Worm (Caenorhabditis elegans) whole organism, early embryonic: ENCODE data around the gene ints-6.

Experiments
- B0310.2 ChIP-seq: sonication (generic microtip); optimal IDR thresholded peaks from 2 replicates; lab custom pipeline; 2016; ENCODE audit warnings: mild to moderate bottlenecking, missing genetic modification characterization, missing compliant biosample characterization
- F13C5.2 ChIP-seq: sonication (generic microtip); optimal IDR thresholded peaks from 2 replicates; lab custom pipeline; 2017; ENCODE audit warnings: mild to moderate bottlenecking, missing genetic modification characterization, inconsistent platforms, missing compliant biosample characterization
- aly-1 ChIP-seq: sonication (generic microtip); optimal IDR thresholded peaks from 2 replicates; lab custom pipeline; 2016; ENCODE audit warnings: missing genetic modification characterization, missing compliant biosample characterization
- ama-1 ChIP-seq: fragments of 150-350 bp; optimal IDR thresholded peaks from 2 replicates; lab custom pipeline; 2014
- ceh-13 ChIP-seq: fragments of 200-800 bp; sonication (Bioruptor generic); optimal IDR thresholded peaks from 2 replicates; lab custom pipeline; 2018; ENCODE audit warnings: mild to moderate bottlenecking, missing genetic modification characterization, missing compliant biosample characterization
- ceh-36 ChIP-seq: sonication (generic microtip); optimal IDR thresholded peaks from 2 replicates; lab custom pipeline; 2016; ENCODE audit warnings: missing genetic modification characterization, inconsistent platforms, missing compliant biosample characterization
- ets-7 ChIP-seq: sonication (generic microtip); optimal IDR thresholded peaks from 2 replicates; lab custom pipeline; 2016; ENCODE audit warnings: missing genotype, missing genetic modification characterization, missing compliant biosample characterization
- flt-1 ChIP-seq: fragments of 200-800 bp; sonication (Bioruptor generic); IDR thresholded peaks from 2 replicates; pipeline ENCODE4 v1.3.6; 2022; ENCODE audit warnings: missing genetic modification characterization, missing compliant biosample characterization
- hmbx-1 ChIP-seq: sonication (generic microtip); optimal IDR thresholded peaks from 2 replicates; lab custom pipeline; 2016; ENCODE audit warnings: mild to moderate bottlenecking, missing genetic modification characterization, missing compliant biosample characterization
- hmg-4 ChIP-seq: fragments of 200-800 bp; sonication (Bioruptor generic); optimal IDR thresholded peaks from 2 replicates; lab custom pipeline; 2018; ENCODE audit warnings: mild to moderate bottlenecking, missing genetic modification characterization, missing compliant biosample characterization
- hnd-1 ChIP-seq: sonication (generic microtip); optimal IDR thresholded peaks from 2 replicates; lab custom pipeline; 2016; ENCODE audit warnings: missing genetic modification characterization, missing compliant biosample characterization
- pes-1 ChIP-seq: fragments of 200-800 bp; sonication (Bioruptor generic); IDR thresholded peaks from 2 replicates; pipeline ENCODE4 v1.3.6; 2022; ENCODE audit warnings: missing genetic modification reagents, missing genetic modification characterization, missing compliant biosample characterization
- scrt-1 ChIP-seq: fragments of 200-800 bp; sonication (Bioruptor generic); IDR thresholded peaks from 2 replicates; pipeline ENCODE4 v1.3.6; 2022; ENCODE audit warnings: missing genetic modification characterization, missing compliant biosample characterization
- sea-1 ChIP-seq: fragments of 200-800 bp; sonication (Bioruptor generic); conservative IDR thresholded peaks from 2 replicates; pipeline ENCODE4 v1.3.6; 2022; ENCODE audit warnings: missing genetic modification characterization, missing compliant biosample characterization
- tbx-11 ChIP-seq: fragments of 200-800 bp; sonication (Bioruptor generic); IDR thresholded peaks from 2 replicates; pipeline ENCODE4 v1.3.6; 2022; ENCODE audit warnings: missing genetic modification characterization, missing compliant biosample characterization
- tbx-37 ChIP-seq: fragments of 200-800 bp; sonication (Bioruptor generic); conservative IDR thresholded peaks from 2 replicates; pipeline ENCODE4 v1.3.6; 2022; ENCODE audit warnings: missing genetic modification reagents, missing genetic modification characterization, missing compliant biosample characterization
- tra-4 ChIP-seq: sonication (generic microtip); optimal IDR thresholded peaks from 2 replicates; lab custom pipeline; 2017; ENCODE audit warnings: missing genetic modification characterization, missing compliant biosample characterization

ints-6 gene

DNA sequence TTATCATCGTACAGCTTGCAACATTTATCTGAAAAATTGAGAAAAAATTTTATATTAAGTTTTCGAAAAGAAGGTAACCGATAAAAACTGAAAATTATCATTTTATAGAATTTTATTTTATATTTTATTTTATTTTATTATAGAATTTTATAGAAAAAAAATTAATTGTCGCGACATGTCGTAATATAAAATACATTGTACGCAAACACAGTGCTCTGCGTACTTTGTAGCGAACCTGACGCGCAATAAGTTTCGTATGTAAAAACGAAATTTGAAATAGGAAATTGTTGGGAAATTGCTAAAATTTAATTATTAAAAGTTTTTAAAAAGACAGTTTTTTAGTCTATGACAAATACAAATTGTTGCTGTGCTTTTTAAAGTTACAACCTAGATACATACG, at the start of gene ints-6, which contains the start of gene hst-1:
Gene ints-6 (plus strand): TSS at position 260 of the 400 bp plus-strand sequence.
Gene hst-1 (minus strand): TSS at position 28 of the 400 bp plus-strand sequence.
- no peak for TF ChIP-seq tbx-37 (GFP tag; lab: Robert Waterston, UW)

- no peak for TF ChIP-seq F13C5.2 (tag; lab: Kevin White, UChicago)
- TF ChIP-seq flt-1: no peak
- TF ChIP-seq tbx-11 (GFP tag; lab: Robert Waterston, UW): no peak
- TF ChIP-seq ceh-36 (tag; lab: Kevin White, UChicago): no peak
- TF ChIP-seq ceh-13 (GFP tag; lab: Kevin White, UChicago): no peak
These were observed 47.1 kb upstream of the ints-6 start, which contains the start of gene C49C8.3 for ce11 chrIV:8644432-8644831. TSS of gene C49C8.3 (plus strand) at chrIV:8644732.

DNA sequence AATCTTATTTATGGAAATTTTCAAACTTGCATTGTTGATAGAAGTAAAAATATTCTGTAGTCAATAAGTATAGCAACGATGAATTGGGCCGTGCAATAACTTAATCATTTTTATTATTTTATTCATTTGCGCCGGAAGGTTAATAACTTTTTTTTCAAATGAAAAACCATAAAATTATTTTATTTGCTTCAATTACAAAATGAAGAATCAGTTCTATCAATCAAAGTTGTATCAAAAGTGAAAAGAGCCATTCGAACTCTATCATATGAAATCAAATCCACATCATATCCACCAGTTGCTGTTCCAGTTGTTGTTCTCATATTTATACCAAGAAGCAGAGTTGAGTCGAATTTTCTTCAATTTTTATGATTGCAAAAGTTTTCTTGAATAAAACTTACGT, 43.0 kb upstream of the ints-6 start, which contains the start of gene cyp-33E1:
Gene cyp-33E1 (minus strand): TSS at position 101 of the 400 bp plus-strand sequence.
- TF ChIP-seq tra-4 (no peak), scrt-1 (GFP tag; lab: Robert Waterston, UW) (no peak), ceh-13 (GFP tag; lab: Kevin White, UChicago) (no peak), hmg-4 (no peak), ama-1 (lab: Kevin White, UChicago) (no peak), ceh-36 (tag; lab: Kevin White, UChicago) (no peak), tbx-37 (GFP tag; lab: Robert Waterston, UW) (no peak), sea-1 (GFP tag; lab: Robert Waterston, UW) (no peak), ets-7 (tag; lab: Kevin White, UChicago) (no peak), F13C5.2 (tag; lab: Kevin White, UChicago) (no peak), hmbx-1 (tag; lab: Kevin White, UChicago) (no peak), pes-1 (GFP tag; lab: Robert Waterston, UW) (no peak), tbx-11 (GFP tag; lab: Robert Waterston, UW) (no peak), hnd-1 (tag; lab: Kevin White, UChicago) (no peak), B0310.2 (tag; lab: Kevin White, UChicago) (no peak), aly-1 (tag; lab: Kevin White, UChicago) (no peak), flt-1 (no peak)

ce11 chrIV:8650696-8651095, 40.8 kb upstream of the ints-6 start, which contains the start of gene C49C8.2:
TSS of gene C49C8.2 (plus strand) at chrIV:8651088.
- TF ChIP-seq ama-1 (lab: Kevin White, UChicago): no peak
- TF ChIP-seq tbx-11 (GFP tag; lab: Robert Waterston, UW): no peak
- no peak for TF ChIP-seq scrt-1 (GFP tag; lab: Robert Waterston, UW)
- TF ChIP-seq pes-1 (GFP tag; lab: Robert Waterston, UW): no peak
- TF ChIP-seq B0310.2 (tag; lab: Kevin White, UChicago): no peak
- no peak for TF ChIP-seq sea-1 (GFP tag; lab: Robert Waterston, UW)
- TF ChIP-seq tra-4: no peak
- no peak for TF ChIP-seq ceh-36 (tag; lab: Kevin White, UChicago)

ce11 chrIV:8651835-8652234, 39.7 kb upstream of the ints-6 start, which contains the start of gene C49C8.8:
TSS of gene C49C8.8 (plus strand) at chrIV:8652135.
- TF ChIP-seq F13C5.2 (tag; lab: Kevin White, UChicago): no peak

DNA sequence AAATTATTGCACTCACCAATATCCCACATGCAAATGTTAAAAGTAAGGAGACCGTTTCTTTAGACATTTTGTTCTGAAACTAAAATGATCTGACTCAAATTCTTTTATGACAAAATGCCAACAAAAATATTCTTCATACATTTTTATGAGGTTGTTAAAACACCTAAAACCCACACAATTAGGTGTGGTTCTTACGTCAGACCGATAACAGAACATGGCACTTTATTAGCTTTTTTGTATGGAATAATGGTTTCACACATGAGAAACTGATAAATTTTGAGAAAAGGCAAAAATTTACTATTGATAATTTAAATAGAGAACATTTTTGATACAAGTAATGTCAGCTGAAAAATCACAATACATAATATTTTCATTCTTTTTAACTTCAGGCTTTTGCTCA, 38.0 kb upstream of the ints-6 start, which contains the start of gene C49C8.5:
Gene C49C8.5 (minus strand): TSS at position 73 of the 400 bp plus-strand sequence.
- TF ChIP-seq ama-1 (lab: Kevin White, UChicago): no peak
- no peak for TF ChIP-seq hnd-1 (tag; lab: Kevin White, UChicago)
- no peak for TF ChIP-seq flt-1
- no peak for TF ChIP-seq B0310.2 (tag; lab: Kevin White, UChicago)

- TF ChIP-seq flt-1: no peak
- TF ChIP-seq hmg-4: no peak
- TF ChIP-seq sea-1 (GFP tag; lab: Robert Waterston, UW): no peak
- no peak for TF ChIP-seq F13C5.2 (tag; lab: Kevin White, UChicago)
- TF ChIP-seq B0310.2 (tag; lab: Kevin White, UChicago): no peak
- TF ChIP-seq pes-1 (GFP tag; lab: Robert Waterston, UW): no peak
- no peak for TF ChIP-seq ceh-13 (GFP tag; lab: Kevin White, UChicago)
- TF ChIP-seq ceh-36 (tag; lab: Kevin White, UChicago): no peak
These were observed 37.4 kb upstream of the ints-6 start, which contains the start of gene C49C8.1 for ce11 chrIV:8654115-8654628. TSS of gene C49C8.1 (plus strand) at chrIV:8654578.

- TF ChIP-seq tbx-37 (GFP tag; lab: Robert Waterston, UW) (no peak), scrt-1 (GFP tag; lab: Robert Waterston, UW) (no peak), tbx-11 (GFP tag; lab: Robert Waterston, UW) (no peak), ceh-13 (GFP tag; lab: Kevin White, UChicago) (no peak), F13C5.2 (tag; lab: Kevin White, UChicago) (no peak), ama-1 (lab: Kevin White, UChicago) (no peak), aly-1 (tag; lab: Kevin White, UChicago) (no peak), sea-1 (GFP tag; lab: Robert Waterston, UW) (no peak), ets-7 (tag; lab: Kevin White, UChicago) (no peak), flt-1 (no peak), hmbx-1 (tag; lab: Kevin White, UChicago) (no peak), hnd-1 (tag; lab: Kevin White, UChicago) (no peak), pes-1 (GFP tag; lab: Robert Waterston, UW) (no peak), ceh-36 (tag; lab: Kevin White, UChicago) (no peak), hmg-4 (no peak), tra-4 (no peak), B0310.2 (tag; lab: Kevin White, UChicago) (no peak)
These were observed 33.4 kb upstream of the ints-6 start, which contains the start of gene C49C8.6 for ce11 chrIV:8658122-8658521. TSS of gene C49C8.6 (minus strand) at chrIV:8658222.
